Worm (Caenorhabditis elegans) whole organism, L1 larva: Measurements from ENCODE around the gene F18E3.12.

ENCODE experiments used
- aha-1 ChIP-seq: fragments of 150-350 bp; optimal IDR thresholded peaks from 2 replicates; lab custom pipeline; 2014; ENCODE audit warnings: missing biosample characterization, missing genetic modification characterization
- efl-1 ChIP-seq, 4 experiments: fragments of 150-350 bp; optimal IDR thresholded peaks in 3 of 4; peaks in 1 of 4; 1 replicate in 1 of 4; 2 replicates in 3 of 4; lab custom pipeline; 2014; ENCODE audit warnings: missing biosample characterization in 2 of 4, missing genetic modification characterization in 2 of 4, missing genetic modification reagents in 2 of 4
- egl-27 ChIP-seq, 2 experiments: fragments of 150-350 bp in 1 of 2; sonication (generic microtip); optimal IDR thresholded peaks; 3 replicates each; lab custom pipeline; 2017 to 2018; ENCODE audit warnings: missing biosample characterization in 2 of 2, missing genetic modification characterization in 2 of 2, missing genetic modification reagents in 2 of 2
- fkh-10 ChIP-seq: sonication (generic microtip); optimal IDR thresholded peaks from 2 replicates; lab custom pipeline; 2017; ENCODE audit warnings: missing biosample characterization, missing genetic modification reagents, missing genetic modification characterization
- jun-1 ChIP-seq: fragments of 150-350 bp; optimal IDR thresholded peaks from 2 replicates; lab custom pipeline; 2014; ENCODE audit warnings: missing biosample characterization, missing genetic modification reagents, missing genetic modification characterization
- lin-15B ChIP-seq: fragments of 150-350 bp; sonication (generic microtip); optimal IDR thresholded peaks from 3 replicates; lab custom pipeline; 2014; ENCODE audit warnings: missing biosample characterization, missing genetic modification characterization
- lsy-2 ChIP-seq, 2 experiments: fragments of 150-350 bp; optimal IDR thresholded peaks; 2 replicates each; lab custom pipeline; 2014; ENCODE audit warnings: missing biosample characterization in 2 of 2, missing genetic modification characterization in 2 of 2
- nhr-237 ChIP-seq: fragments of 150-350 bp; optimal IDR thresholded peaks from 2 replicates; lab custom pipeline; 2014; ENCODE audit warnings: missing biosample characterization, missing genetic modification characterization
- nhr-84 ChIP-seq: sonication (generic microtip); optimal IDR thresholded peaks from 2 replicates; lab custom pipeline; 2017; ENCODE audit warnings: missing biosample characterization, missing genetic modification characterization
- pag-3 ChIP-seq: sonication (generic microtip); optimal IDR thresholded peaks from 2 replicates; lab custom pipeline; 2017; ENCODE audit warnings: missing genetic modification characterization, mild to moderate bottlenecking, missing compliant biosample characterization, antibody characterized with exemption, borderline replicate concordance; ENCODE audit not compliant: insufficient read depth
- sptf-1 ChIP-seq: fragments of 150-350 bp; optimal IDR thresholded peaks from 2 replicates; lab custom pipeline; 2014; ENCODE audit warnings: missing biosample characterization, missing genetic modification characterization
- swsn-7 ChIP-seq: sonication (generic microtip); optimal IDR thresholded peaks from 2 replicates; lab custom pipeline; 2016; ENCODE audit warnings: missing genetic modification characterization, missing compliant biosample characterization
- xbp-1 ChIP-seq: sonication (generic microtip); optimal IDR thresholded peaks from 2 replicates; lab custom pipeline; 2016; ENCODE audit warnings: missing genetic modification characterization, missing compliant biosample characterization

DNA sequence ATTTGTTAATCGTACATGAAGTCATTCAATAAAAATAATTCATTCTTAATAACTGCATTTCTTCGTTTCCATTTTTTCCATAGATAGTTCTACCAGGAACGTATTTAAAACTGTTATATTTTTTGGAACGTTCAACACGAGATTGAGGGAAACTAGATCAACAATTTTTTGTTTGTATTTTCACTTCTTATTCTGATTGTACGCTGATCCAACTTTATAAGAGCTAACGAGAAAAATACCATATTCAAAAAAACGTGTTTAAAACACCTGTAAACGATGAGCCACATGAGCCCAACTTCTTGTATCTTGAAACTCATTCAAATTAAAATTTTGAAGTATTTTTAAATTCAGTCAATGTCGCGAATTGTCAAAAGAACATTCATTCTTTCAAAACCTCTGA is 1.8 kb downstream of the F18E3.12 start:
- TF ChIP-seq swsn-7 (tag; lab: Kevin White, UChicago) (no peak), lin-15B (no peak), sptf-1 (no peak), efl-1 (optimal IDR thresholded peaks at IDR 0.05; lab: Kevin White, UChicago) (no peak), efl-1 (GFP tag; optimal IDR thresholded peaks at IDR 0.05 in 1 of 2; lab: Kevin White, UChicago) (no peak), aha-1 (tag; lab: Kevin White, UChicago) (no peak), egl-27 (tag; optimal IDR thresholded peaks at IDR 0.05; lab: Kevin White, UChicago) (no peak), xbp-1 (tag; lab: Kevin White, UChicago) (no peak), lsy-2 (tag; optimal IDR thresholded peaks at IDR 0.05; lab: Kevin White, UChicago) (no peak), fkh-10 (GFP tag; lab: Kevin White, UChicago) (no peak), jun-1 (tag; lab: Kevin White, UChicago) (no peak), nhr-84 (tag; lab: Kevin White, UChicago) (no peak), nhr-237 (tag; lab: Kevin White, UChicago) (no peak), pag-3 (no peak)
